Fruit fly (Drosophila melanogaster) whole organism, prepupa: ENCODE data around the gene CG3909.

Experiments
- CG10631 ChIP-seq: fragments of 200-800 bp; sonication (Bioruptor generic); optimal IDR thresholded peaks from 2 replicates; lab custom pipeline; 2016; ENCODE audit warnings: missing biosample characterization, missing genetic modification characterization
- CG11294 ChIP-seq: fragments of 200-800 bp; sonication (Bioruptor generic); IDR thresholded peaks from 2 replicates; pipeline ENCODE4 v1.3.6; 2022; ENCODE audit warnings: missing biosample characterization, missing genetic modification characterization
- CG11902 ChIP-seq: fragments of 200-800 bp; sonication (Bioruptor generic); optimal IDR thresholded peaks from 3 replicates; lab custom pipeline; 2016; ENCODE audit warnings: missing biosample characterization, missing genetic modification characterization
- CG15336 ChIP-seq: fragments of 200-800 bp; sonication (Bioruptor generic); IDR thresholded peaks from 2 replicates; pipeline ENCODE4 v1.3.6; 2022; ENCODE audit warnings: missing biosample characterization, missing genetic modification characterization
- CG3032 ChIP-seq: fragments of 200-800 bp; optimal IDR thresholded peaks from 2 replicates; lab custom pipeline; 2019; ENCODE audit warnings: missing biosample characterization, mild to moderate bottlenecking, missing genetic modification characterization, moderate library complexity
- CG31627 ChIP-seq: fragments of 200-800 bp; sonication (Bioruptor generic); optimal IDR thresholded peaks from 3 replicates; lab custom pipeline; 2016; ENCODE audit warnings: missing biosample characterization, missing genetic modification characterization
- CG32006 ChIP-seq: fragments of 200-800 bp; sonication (Bioruptor generic); optimal IDR thresholded peaks from 3 replicates; lab custom pipeline; 2017; ENCODE audit warnings: missing biosample characterization, mild to moderate bottlenecking, missing genetic modification characterization
- CG3919 ChIP-seq: fragments of 200-800 bp; sonication (Bioruptor generic); optimal IDR thresholded peaks from 3 replicates; lab custom pipeline; 2016; ENCODE audit warnings: missing biosample characterization, missing genetic modification characterization
- CG4318 ChIP-seq: fragments of 200-800 bp; sonication (Bioruptor generic); optimal IDR thresholded peaks from 3 replicates; lab custom pipeline; 2017; ENCODE audit warnings: missing biosample characterization, mild to moderate bottlenecking, missing genetic modification characterization
- CG6163 ChIP-seq: fragments of 200-800 bp; sonication (Bioruptor generic); IDR thresholded peaks from 3 replicates; pipeline ENCODE4 v1.3.6; 2022; ENCODE audit warnings: missing biosample characterization, missing genetic modification characterization
- CG6276 ChIP-seq: fragments of 200-800 bp; sonication (Bioruptor generic); optimal IDR thresholded peaks from 2 replicates; lab custom pipeline; 2017; ENCODE audit warnings: missing biosample characterization, mild to moderate bottlenecking, missing genetic modification characterization
- CG6792 ChIP-seq: fragments of 200-800 bp; sonication (Bioruptor generic); optimal IDR thresholded peaks from 3 replicates; lab custom pipeline; 2016; ENCODE audit warnings: missing biosample characterization, missing genetic modification characterization
- CG6808 ChIP-seq: fragments of 200-800 bp; sonication (Bioruptor generic); optimal IDR thresholded peaks from 3 replicates; lab custom pipeline; 2017; ENCODE audit warnings: missing biosample characterization, missing genetic modification characterization, mild to moderate bottlenecking, moderate library complexity, missing genetic modification reagents
- CG6854 ChIP-seq: fragments of 200-800 bp; sonication (Bioruptor generic); optimal IDR thresholded peaks from 2 replicates; lab custom pipeline; 2017; ENCODE audit warnings: missing biosample characterization, mild to moderate bottlenecking, missing genetic modification characterization
- CG7368 ChIP-seq: fragments of 200-800 bp; sonication (Bioruptor generic); optimal IDR thresholded peaks from 3 replicates; lab custom pipeline; 2016; ENCODE audit warnings: missing biosample characterization, missing genetic modification characterization
- CG8319 ChIP-seq: fragments of 200-800 bp; sonication (Bioruptor generic); optimal IDR thresholded peaks from 3 replicates; lab custom pipeline; 2016; ENCODE audit warnings: missing biosample characterization, missing genetic modification characterization
- CG8632 ChIP-seq: fragments of 200-800 bp; sonication (Bioruptor generic); optimal IDR thresholded peaks from 3 replicates; lab custom pipeline; 2016; ENCODE audit warnings: missing biosample characterization, missing genetic modification characterization
- Eip75B ChIP-seq: fragments of 200-800 bp; sonication (Bioruptor generic); optimal IDR thresholded peaks from 3 replicates; lab custom pipeline; 2016; ENCODE audit warnings: missing biosample characterization, missing genetic modification characterization
- Eip78C ChIP-seq: fragments of 200-800 bp; sonication (Bioruptor generic); peaks from one replicate; lab custom pipeline; 2016; ENCODE audit warnings: missing biosample characterization, missing genetic modification characterization
- Eip93F ChIP-seq: fragments of 200-800 bp; sonication (Bioruptor generic); optimal IDR thresholded peaks from 2 replicates; lab custom pipeline; 2016; ENCODE audit warnings: missing biosample characterization, mild to moderate bottlenecking, missing genetic modification characterization
- Gug ChIP-seq: fragments of 200-800 bp; sonication (Bioruptor generic); IDR thresholded peaks from 2 replicates; pipeline ENCODE4 v1.3.6; 2022; ENCODE audit warnings: missing biosample characterization, missing genetic modification characterization
- Hr4 ChIP-seq: fragments of 200-800 bp; sonication (Bioruptor generic); optimal IDR thresholded peaks from 3 replicates; lab custom pipeline; 2016; ENCODE audit warnings: missing biosample characterization, missing genetic modification characterization
- Lpt ChIP-seq: fragments of 200-800 bp; sonication (Bioruptor generic); optimal IDR thresholded peaks from 3 replicates; lab custom pipeline; 2016; ENCODE audit warnings: missing biosample characterization, missing genetic modification characterization
- OdsH ChIP-seq: fragments of 200-800 bp; sonication (Bioruptor generic); optimal IDR thresholded peaks from 3 replicates; lab custom pipeline; 2016; ENCODE audit warnings: missing biosample characterization, missing genetic modification characterization
- Smox ChIP-seq: fragments of 200-800 bp; sonication (Bioruptor generic); optimal IDR thresholded peaks from 3 replicates; lab custom pipeline; 2016; ENCODE audit warnings: missing biosample characterization, missing genetic modification characterization
- cyc ChIP-seq: fragments of 200-800 bp; sonication (Bioruptor generic); optimal IDR thresholded peaks from 3 replicates; lab custom pipeline; 2016; ENCODE audit warnings: missing biosample characterization, missing genetic modification characterization
- dac ChIP-seq: fragments of 200-800 bp; sonication (Bioruptor generic); optimal IDR thresholded peaks from 2 replicates; lab custom pipeline; 2017; ENCODE audit warnings: missing biosample characterization, mild to moderate bottlenecking, missing genetic modification characterization
- dsx ChIP-seq: fragments of 200-800 bp; optimal IDR thresholded peaks from 3 replicates; lab custom pipeline; 2019; ENCODE audit warnings: missing biosample characterization, mild to moderate bottlenecking, missing genetic modification characterization, moderate library complexity; ENCODE audit not compliant: poor library complexity, severe bottlenecking
- fd59A ChIP-seq: fragments of 200-800 bp; sonication (Bioruptor generic); optimal IDR thresholded peaks from 2 replicates; lab custom pipeline; 2017; ENCODE audit warnings: missing biosample characterization, mild to moderate bottlenecking, missing genetic modification characterization, missing genetic modification reagents
- fkh ChIP-seq: fragments of 200-800 bp; sonication (Bioruptor generic); optimal IDR thresholded peaks from 3 replicates; lab custom pipeline; 2017; ENCODE audit warnings: missing biosample characterization, mild to moderate bottlenecking, missing genetic modification characterization, moderate library complexity
- lz ChIP-seq: fragments of 200-800 bp; sonication (Bioruptor generic); optimal IDR thresholded peaks from 3 replicates; lab custom pipeline; 2016; ENCODE audit warnings: missing biosample characterization, missing genetic modification characterization
- net ChIP-seq: fragments of 200-800 bp; sonication (Bioruptor generic); optimal IDR thresholded peaks from 3 replicates; lab custom pipeline; 2016; ENCODE audit warnings: missing biosample characterization, missing genetic modification characterization
- pdm3 ChIP-seq: fragments of 200-800 bp; sonication (Bioruptor generic); optimal IDR thresholded peaks from 3 replicates; lab custom pipeline; 2016; ENCODE audit warnings: missing biosample characterization, missing genetic modification characterization
- salr ChIP-seq, 2 experiments: fragments of 200-800 bp; sonication (Bioruptor generic); optimal IDR thresholded peaks; 3 replicates each; lab custom pipeline; 2016 to 2018; ENCODE audit warnings: missing biosample characterization in 2 of 2, missing genetic modification characterization in 2 of 2, mild to moderate bottlenecking in 1 of 2
- ss ChIP-seq, 2 experiments: fragments of 200-800 bp; sonication (Bioruptor generic); optimal IDR thresholded peaks; 2 replicates in 1 of 2; 3 replicates in 1 of 2; lab custom pipeline; 2017 to 2018; ENCODE audit warnings: mild to moderate bottlenecking in 2 of 2, missing biosample characterization in 2 of 2, missing genetic modification characterization in 2 of 2, moderate library complexity in 1 of 2
- svp ChIP-seq: fragments of 200-800 bp; sonication (Bioruptor generic); peaks from one replicate; lab custom pipeline; 2016; ENCODE audit warnings: missing biosample characterization, missing genetic modification characterization
- topi ChIP-seq: fragments of 200-800 bp; sonication (Bioruptor generic); optimal IDR thresholded peaks from 3 replicates; lab custom pipeline; 2016; ENCODE audit warnings: missing biosample characterization, missing genetic modification characterization

The CG3909 gene

dm6 chr3R:10031480-10031879, 11.6 kb upstream of the CG3909 start:
- TF ChIP-seq ss (GFP tag; optimal IDR thresholded peaks at IDR 0.05; lab: Kevin White, UChicago) (no peak), Lpt (no peak), cyc (GFP tag; lab: Kevin White, UChicago) (no peak), Smox (GFP tag; lab: Kevin White, UChicago) (no peak), svp (GFP tag; lab: Kevin White, UChicago) (no peak), CG8632 (no peak), CG6163 (no peak), CG6808 (GFP tag; lab: Kevin White, UChicago) (no peak), CG11294 (GFP tag; lab: Robert Waterston, UW) (no peak), CG6854 (GFP tag; lab: Kevin White, UChicago) (no peak), net (GFP tag; lab: Kevin White, UChicago) (no peak), Eip78C (no peak), CG4318 (GFP tag; lab: Kevin White, UChicago) (no peak), OdsH (GFP tag; lab: Kevin White, UChicago) (no peak), pdm3 (GFP tag; lab: Kevin White, UChicago) (no peak)

- TF ChIP-seq CG3032 (tag; lab: Kevin White, UChicago) = no peak
- TF ChIP-seq Hr4 (GFP tag; lab: Kevin White, UChicago) = peak; percentile 16
- TF ChIP-seq ss (GFP tag; optimal IDR thresholded peaks at IDR 0.05; lab: Kevin White, UChicago) = no peak
- peak; percentile 51 for TF ChIP-seq Eip78C
- TF ChIP-seq CG32006 (GFP tag; lab: Kevin White, UChicago) = peak; percentile 44
- TF ChIP-seq CG6276 (GFP tag; lab: Kevin White, UChicago) = peak; percentile 4
- TF ChIP-seq CG15336 (GFP tag; lab: Robert Waterston, UW) = 0 out of 2 replicates have a peak, but pooled peaks have one; percentile 20
- peak; percentile 60 for TF ChIP-seq svp (GFP tag; lab: Kevin White, UChicago)
- TF ChIP-seq, all 60 proteins: peak for 6
These were observed 9.9 kb upstream of the CG3909 start for dm6 chr3R:10032951-10033720.

dm6 chr3R:10034995-10035446, 8.0 kb upstream of the CG3909 start:
- no peak for TF ChIP-seq CG3032 (tag; lab: Kevin White, UChicago)
- TF ChIP-seq CG11902 (GFP tag; lab: Kevin White, UChicago) = no peak
- no peak for TF ChIP-seq CG8632
- peak; percentile 6 for TF ChIP-seq dsx (GFP tag; lab: Kevin White, UChicago)
- no peak for TF ChIP-seq Eip93F (GFP tag; lab: Kevin White, UChicago)
- no peak for TF ChIP-seq lz (GFP tag; lab: Kevin White, UChicago)
- TF ChIP-seq CG4318 (GFP tag; lab: Kevin White, UChicago) = no peak
- TF ChIP-seq topi = no peak
- TF ChIP-seq salr (GFP tag; optimal IDR thresholded peaks at IDR 0.05; lab: Kevin White, UChicago) = no peak
- TF ChIP-seq dac (GFP tag; lab: Kevin White, UChicago) = no peak
- TF ChIP-seq cyc (GFP tag; lab: Kevin White, UChicago) = no peak
- no peak for TF ChIP-seq CG31627 (GFP tag; lab: Kevin White, UChicago)
- TF ChIP-seq CG7368 (GFP tag; lab: Kevin White, UChicago) = no peak
- TF ChIP-seq ss (GFP tag; optimal IDR thresholded peaks at IDR 0.05; lab: Kevin White, UChicago) = peak in 1 of 2 experiments; percentile 38
- no peak for TF ChIP-seq CG32006 (GFP tag; lab: Kevin White, UChicago)
- no peak for TF ChIP-seq Lpt
- no peak for TF ChIP-seq fd59A (GFP tag; lab: Kevin White, UChicago)
- no peak for TF ChIP-seq CG8319
- peak; percentile 59 for TF ChIP-seq fkh (GFP tag; lab: Kevin White, UChicago)
- TF ChIP-seq Smox (GFP tag; lab: Kevin White, UChicago) = no peak
- no peak for TF ChIP-seq CG10631
- no peak for TF ChIP-seq Eip75B (GFP tag; lab: Kevin White, UChicago)
- TF ChIP-seq svp (GFP tag; lab: Kevin White, UChicago) = peak; percentile 67
- TF ChIP-seq Gug (GFP tag; lab: Robert Waterston, UW) = no peak
- peak; percentile 12 for TF ChIP-seq CG6276 (GFP tag; lab: Kevin White, UChicago)
- no peak for TF ChIP-seq CG6163
- no peak for TF ChIP-seq CG6792 (GFP tag; lab: Kevin White, UChicago)
- peak; percentile 44 for TF ChIP-seq Eip78C
- no peak for TF ChIP-seq CG3919 (GFP tag; lab: Kevin White, UChicago)
